Worm (Caenorhabditis elegans) whole organism, L3 larva: ENCODE data around the gene mrps-18A.
"Not testable (repeated sequence)": the region's sequence is repeated elsewhere in the genome, so short reads cannot be mapped to it uniquely, and the experiment has no call there.

Experiments used
- ama-1 ChIP-seq: fragments of 150-350 bp; optimal IDR thresholded peaks from 2 replicates; lab custom pipeline; 2018
- ceh-16 ChIP-seq: sonication (generic microtip); optimal IDR thresholded peaks from 2 replicates; lab custom pipeline; 2017; ENCODE audit warnings: missing biosample characterization, missing genetic modification characterization
- ceh-82 ChIP-seq: fragments of 150-350 bp; optimal IDR thresholded peaks from 2 replicates; lab custom pipeline; 2014; ENCODE audit warnings: missing biosample characterization, missing genetic modification characterization
- fos-1 ChIP-seq: fragments of 150-350 bp; optimal IDR thresholded peaks from 2 replicates; lab custom pipeline; 2014; ENCODE audit warnings: missing biosample characterization, missing genetic modification characterization
- jun-1 ChIP-seq: fragments of 150-350 bp; optimal IDR thresholded peaks from 2 replicates; lab custom pipeline; 2014; ENCODE audit warnings: missing biosample characterization, missing genetic modification reagents, missing genetic modification characterization
- skn-1 ChIP-seq: fragments of 150-350 bp; optimal IDR thresholded peaks from 2 replicates; lab custom pipeline; 2014; ENCODE audit warnings: missing biosample characterization, missing genetic modification characterization
- unc-62 ChIP-seq: fragments of 150-350 bp; sonication (generic microtip); optimal IDR thresholded peaks from 4 replicates; lab custom pipeline; 2014; ENCODE audit warnings: missing biosample characterization, missing genetic modification reagents, missing genetic modification characterization

DNA sequence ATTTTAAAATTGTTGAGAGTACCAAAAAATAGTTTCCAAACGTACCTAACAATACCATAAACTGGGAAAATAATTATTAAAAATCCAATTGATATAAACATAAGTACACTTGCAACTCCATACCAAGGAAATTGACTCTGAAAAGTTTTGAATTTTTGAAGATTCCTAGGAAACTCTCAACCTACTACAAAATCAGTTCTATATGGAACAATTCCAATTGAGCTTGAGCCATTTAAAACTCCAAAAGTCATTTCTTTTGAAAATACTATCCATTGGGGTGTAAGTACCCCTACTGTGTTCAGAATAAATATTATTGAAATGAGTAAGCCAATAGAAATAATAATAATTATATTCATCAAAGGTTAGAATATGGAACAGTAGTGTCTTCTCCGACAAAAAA, 7.7 kb upstream of the mrps-18A start, which contains the start of gene clc-28:
- not testable (repeated sequence) for TF ChIP-seq ama-1; ceh-16; fos-1 (tag; lab: Kevin White, UChicago); ceh-82 (tag; lab: Kevin White, UChicago); jun-1 (tag; lab: Kevin White, UChicago); unc-62 (GFP tag; lab: Kevin White, UChicago); skn-1 (tag; lab: Kevin White, UChicago)
